Worm (Caenorhabditis elegans) whole organism, L4 larva: ENCODE results near the gene T12B3.2.

Source experiments
- D1046.2 ChIP-seq: fragments of 200-800 bp; sonication (Bioruptor generic); IDR thresholded peaks from 2 replicates; pipeline ENCODE4 v1.3.6; 2022; ENCODE audit warnings: missing genetic modification characterization, missing compliant biosample characterization
- F10B5.3 ChIP-seq: sonication (generic microtip); optimal IDR thresholded peaks from 2 replicates; lab custom pipeline; 2016; ENCODE audit warnings: mild to moderate bottlenecking, missing genetic modification characterization, missing compliant biosample characterization
- F49E8.2 ChIP-seq: sonication (generic microtip); optimal IDR thresholded peaks from 2 replicates; lab custom pipeline; 2016; ENCODE audit warnings: missing compliant biosample characterization, mild to moderate bottlenecking, missing genetic modification characterization, borderline replicate concordance
- T26A8.4 ChIP-seq: fragments of 200-800 bp; sonication (Bioruptor generic); IDR thresholded peaks from 2 replicates; pipeline ENCODE4 v1.3.6; 2022; ENCODE audit warnings: missing genetic modification characterization, missing compliant biosample characterization
- Y105C5A.15 ChIP-seq: fragments of 200-800 bp; sonication (Bioruptor generic); IDR thresholded peaks from 2 replicates; pipeline ENCODE4 v1.3.6; 2022; ENCODE audit warnings: missing genetic modification characterization, missing compliant biosample characterization
- Y48G9A.11 ChIP-seq: fragments of 200-800 bp; sonication (Bioruptor generic); IDR thresholded peaks from 2 replicates; pipeline ENCODE4 v1.3.6; 2022; ENCODE audit warnings: missing genetic modification reagents, missing genetic modification characterization, missing compliant biosample characterization
- Y75B8A.6 ChIP-seq: fragments of 200-800 bp; sonication (Bioruptor generic); IDR thresholded peaks from 2 replicates; pipeline ENCODE4 v1.3.6; 2022; ENCODE audit warnings: missing genetic modification reagents, missing genetic modification characterization, missing compliant biosample characterization
- aly-2 ChIP-seq: sonication (generic microtip); optimal IDR thresholded peaks from 2 replicates; lab custom pipeline; 2018; ENCODE audit warnings: missing biosample characterization, missing genetic modification characterization
- ces-1 ChIP-seq: fragments of 150-350 bp; sonication (generic microtip); optimal IDR thresholded peaks from 4 replicates; lab custom pipeline; 2014; ENCODE audit warnings: missing biosample characterization, missing genetic modification reagents, missing genetic modification characterization
- cey-2 ChIP-seq: sonication (generic microtip); optimal IDR thresholded peaks from 3 replicates; lab custom pipeline; 2017; ENCODE audit warnings: missing genetic modification characterization, mild to moderate bottlenecking, missing compliant biosample characterization, antibody characterized with exemption, borderline replicate concordance; ENCODE audit not compliant: insufficient read depth
- ctbp-1 ChIP-seq: fragments of 200-800 bp; sonication (Bioruptor generic); IDR thresholded peaks from 2 replicates; pipeline ENCODE4 v1.3.6; 2022; ENCODE audit warnings: missing genetic modification reagents, missing genetic modification characterization, missing compliant biosample characterization
- daf-16 ChIP-seq, 3 experiments: sonication (generic microtip); optimal IDR thresholded peaks; 2 replicates each; lab custom pipeline; 2016 to 2017; ENCODE audit warnings: missing genetic modification characterization in 3 of 3, missing genetic modification reagents in 3 of 3, mild to moderate bottlenecking in 2 of 3, missing compliant biosample characterization in 2 of 3, missing biosample characterization in 1 of 3, moderate library complexity in 1 of 3
- dmd-6 ChIP-seq: fragments of 200-800 bp; sonication (Bioruptor generic); IDR thresholded peaks from 2 replicates; pipeline ENCODE4 v1.3.6; 2022; ENCODE audit warnings: missing genetic modification reagents, missing genetic modification characterization, missing compliant biosample characterization
- dmd-9 ChIP-seq: fragments of 200-800 bp; sonication (Bioruptor generic); IDR thresholded peaks from 2 replicates; pipeline ENCODE4 v1.3.6; 2022; ENCODE audit warnings: missing genetic modification reagents, missing genetic modification characterization, missing compliant biosample characterization
- egl-43 ChIP-seq: fragments of 200-800 bp; sonication (Bioruptor generic); IDR thresholded peaks from 2 replicates; pipeline ENCODE4 v1.3.6; 2022; ENCODE audit warnings: missing genetic modification reagents, missing genetic modification characterization, missing compliant biosample characterization
- fos-1 ChIP-seq: fragments of 150-350 bp; optimal IDR thresholded peaks from 2 replicates; lab custom pipeline; 2014; ENCODE audit warnings: missing biosample characterization, missing genetic modification characterization
- hif-1 ChIP-seq, 2 experiments: sonication (generic microtip); optimal IDR thresholded peaks; 2 replicates each; lab custom pipeline; 2016 to 2017; ENCODE audit warnings: missing compliant biosample characterization in 2 of 2, missing genetic modification characterization in 2 of 2, missing genetic modification reagents in 2 of 2, missing genotype in 2 of 2, mild to moderate bottlenecking in 1 of 2
- hlh-11 ChIP-seq: fragments of 200-800 bp; sonication (Bioruptor generic); optimal IDR thresholded peaks from 2 replicates; lab custom pipeline; 2018; ENCODE audit warnings: mild to moderate bottlenecking, missing genetic modification characterization, missing compliant biosample characterization
- hlh-30 ChIP-seq: sonication (generic microtip); optimal IDR thresholded peaks from 2 replicates; lab custom pipeline; 2017; ENCODE audit warnings: antibody characterized with exemption, mild to moderate bottlenecking, missing genetic modification characterization, missing compliant biosample characterization; ENCODE audit not compliant: insufficient read depth
- lin-1 ChIP-seq: fragments of 200-800 bp; sonication (Bioruptor generic); IDR thresholded peaks from 2 replicates; pipeline ENCODE4 v1.3.6; 2022; ENCODE audit warnings: missing genetic modification reagents, missing genetic modification characterization, missing compliant biosample characterization
- lin-13 ChIP-seq: fragments of 150-350 bp; optimal IDR thresholded peaks from 2 replicates; lab custom pipeline; 2014; ENCODE audit warnings: missing biosample characterization, missing genetic modification reagents, missing genetic modification characterization
- lin-15B ChIP-seq: fragments of 150-350 bp; sonication (generic microtip); optimal IDR thresholded peaks from 3 replicates; lab custom pipeline; 2014; ENCODE audit warnings: missing biosample characterization, missing genetic modification characterization
- lin-29 ChIP-seq: fragments of 200-800 bp; sonication (Bioruptor generic); IDR thresholded peaks from 2 replicates; pipeline ENCODE4 v1.3.6; 2022; ENCODE audit warnings: missing genetic modification reagents, missing genetic modification characterization, missing compliant biosample characterization
- mdl-1 ChIP-seq, 2 experiments: fragments of 150-350 bp in 1 of 2; sonication (generic microtip) in 1 of 2; optimal IDR thresholded peaks; 2 replicates each; lab custom pipeline; 2014 to 2017; ENCODE audit warnings: missing biosample characterization in 2 of 2, missing genetic modification characterization in 2 of 2
- mdt-29 ChIP-seq: fragments of 200-800 bp; sonication (Bioruptor generic); IDR thresholded peaks from 2 replicates; pipeline ENCODE4 v1.3.6; 2022; ENCODE audit warnings: missing genetic modification reagents, missing genetic modification characterization, missing compliant biosample characterization
- mes-2 ChIP-seq: sonication (generic microtip); optimal IDR thresholded peaks from 2 replicates; lab custom pipeline; 2016; ENCODE audit warnings: missing genotype, mild to moderate bottlenecking, missing genetic modification characterization, missing compliant biosample characterization; ENCODE audit not compliant: poor library complexity, severe bottlenecking
- nhr-10 ChIP-seq: fragments of 150-350 bp; optimal IDR thresholded peaks from 2 replicates; lab custom pipeline; 2014; ENCODE audit warnings: missing biosample characterization, missing genetic modification characterization
- nhr-102 ChIP-seq: sonication (generic microtip); optimal IDR thresholded peaks from 2 replicates; lab custom pipeline; 2016; ENCODE audit warnings: mild to moderate bottlenecking, missing genetic modification characterization, moderate library complexity, missing compliant biosample characterization
- nhr-111 ChIP-seq: fragments of 200-800 bp; sonication (Bioruptor generic); optimal IDR thresholded peaks from 2 replicates; lab custom pipeline; 2018; ENCODE audit warnings: mild to moderate bottlenecking, missing genetic modification characterization, missing compliant biosample characterization
- nhr-42 ChIP-seq: fragments of 200-800 bp; sonication (Bioruptor generic); IDR thresholded peaks from 2 replicates; pipeline ENCODE4 v1.3.6; 2022; ENCODE audit warnings: missing genetic modification characterization, missing compliant biosample characterization
- nhr-6 ChIP-seq: fragments of 150-350 bp; optimal IDR thresholded peaks from 2 replicates; lab custom pipeline; 2014; ENCODE audit warnings: missing biosample characterization, missing genetic modification characterization
- nhr-76 ChIP-seq: fragments of 150-350 bp; optimal IDR thresholded peaks from 2 replicates; lab custom pipeline; 2014; ENCODE audit warnings: missing biosample characterization, missing genetic modification characterization
- pha-4 ChIP-seq, 2 experiments: fragments of 150-350 bp in 1 of 2; fragments of 200-800 bp in 1 of 2; sonication (Bioruptor generic) in 1 of 2; IDR thresholded peaks in 1 of 2; optimal IDR thresholded peaks in 1 of 2; 2 replicates each; pipeline versions ENCODE4 v1.3.6 to Lab custom; 2014 to 2022; ENCODE audit warnings: missing genetic modification characterization in 2 of 2, missing genetic modification reagents in 2 of 2, missing biosample characterization in 1 of 2, missing compliant biosample characterization in 1 of 2
- php-3 ChIP-seq: fragments of 200-800 bp; sonication (Bioruptor generic); IDR thresholded peaks from 2 replicates; pipeline ENCODE4 v1.3.6; 2022; ENCODE audit warnings: missing genetic modification reagents, missing genetic modification characterization, missing compliant biosample characterization
- pqm-1 ChIP-seq: sonication (generic microtip); optimal IDR thresholded peaks from 2 replicates; lab custom pipeline; 2017; ENCODE audit warnings: missing biosample characterization, missing genetic modification characterization
- rbr-2 ChIP-seq: sonication (generic microtip); optimal IDR thresholded peaks from 2 replicates; lab custom pipeline; 2016; ENCODE audit warnings: missing genotype, missing genetic modification characterization, missing compliant biosample characterization
- sdz-12 ChIP-seq: fragments of 200-800 bp; sonication (Bioruptor generic); optimal IDR thresholded peaks from 2 replicates; lab custom pipeline; 2018; ENCODE audit warnings: mild to moderate bottlenecking, missing genetic modification characterization, missing compliant biosample characterization
- skn-1 ChIP-seq: fragments of 150-350 bp; optimal IDR thresholded peaks from 2 replicates; lab custom pipeline; 2014; ENCODE audit warnings: missing biosample characterization, missing genetic modification characterization
- snpc-1.2 ChIP-seq: fragments of 200-800 bp; sonication (Bioruptor generic); IDR thresholded peaks from 2 replicates; pipeline ENCODE4 v1.3.6; 2022; ENCODE audit warnings: missing genetic modification reagents, missing genetic modification characterization, missing compliant biosample characterization
- spr-3 ChIP-seq: fragments of 200-800 bp; sonication (Bioruptor generic); optimal IDR thresholded peaks from 2 replicates; lab custom pipeline; 2018; ENCODE audit warnings: mild to moderate bottlenecking, missing genetic modification characterization, missing compliant biosample characterization
- tag-97 ChIP-seq: fragments of 200-800 bp; sonication (Bioruptor generic); IDR thresholded peaks from 2 replicates; pipeline ENCODE4 v1.3.6; 2022; ENCODE audit warnings: missing genetic modification characterization, missing compliant biosample characterization
- unc-130 ChIP-seq: sonication (generic microtip); optimal IDR thresholded peaks from 2 replicates; lab custom pipeline; 2016; ENCODE audit warnings: missing genetic modification reagents, missing genetic modification characterization, missing compliant biosample characterization
- unc-39 ChIP-seq: sonication (generic microtip); optimal IDR thresholded peaks from 2 replicates; lab custom pipeline; 2017; ENCODE audit warnings: missing biosample characterization, missing genetic modification characterization
- vab-7 ChIP-seq: fragments of 200-800 bp; sonication (Bioruptor generic); IDR thresholded peaks from 2 replicates; pipeline ENCODE4 v1.3.6; 2022; ENCODE audit warnings: missing genetic modification reagents, missing genetic modification characterization, missing compliant biosample characterization
- zfp-2 ChIP-seq: sonication (generic microtip); optimal IDR thresholded peaks from 2 replicates; lab custom pipeline; 2016; ENCODE audit warnings: mild to moderate bottlenecking, missing genetic modification characterization, missing compliant biosample characterization
- zfp-3 ChIP-seq: fragments of 200-800 bp; sonication (Bioruptor generic); conservative IDR thresholded peaks from 2 replicates; pipeline ENCODE4 v1.3.6; 2022; ENCODE audit warnings: missing genetic modification reagents, missing genetic modification characterization, missing compliant biosample characterization
- ztf-7 ChIP-seq: fragments of 150-350 bp; optimal IDR thresholded peaks from 2 replicates; lab custom pipeline; 2014; ENCODE audit warnings: missing biosample characterization, missing genetic modification characterization

T12B3.2 gene

ce11 chrIV:7391534-7392343 lies 15.1 kb downstream of the T12B3.2 start (continued):
- no peak for TF ChIP-seq tag-97 (GFP tag; lab: Robert Waterston, UW)
- TF ChIP-seq ces-1 = no peak
- no peak for TF ChIP-seq Y75B8A.6
- no peak for TF ChIP-seq nhr-111
- no peak for TF ChIP-seq ztf-7 (tag; lab: Kevin White, UChicago)
- no peak for TF ChIP-seq lin-15B (tag; lab: Kevin White, UChicago)
- TF ChIP-seq mes-2 = peak; percentile 31
- TF ChIP-seq vab-7 = no peak
- no peak for TF ChIP-seq fos-1 (tag; lab: Kevin White, UChicago)
- TF ChIP-seq F10B5.3 (tag; lab: Kevin White, UChicago) = no peak
- no peak for TF ChIP-seq unc-39 (tag; lab: Kevin White, UChicago)
- TF ChIP-seq pha-4 (GFP tag; IDR thresholded peaks at IDR 0.05; lab: Robert Waterston, UW) = no peak
- TF ChIP-seq pha-4 (tag; optimal IDR thresholded peaks at IDR 0.05; lab: Kevin White, UChicago) = peak; percentile 82
- TF ChIP-seq ctbp-1 (GFP tag; lab: Robert Waterston, UW) = peak; percentile 44; the same call in 1 of the 2 replicates
- no peak for TF ChIP-seq nhr-42 (GFP tag; lab: Robert Waterston, UW)
- no peak for TF ChIP-seq nhr-102 (tag; lab: Kevin White, UChicago)
- no peak for TF ChIP-seq daf-16 (GFP tag; optimal IDR thresholded peaks at IDR 0.05; lab: Kevin White, UChicago)
- no peak for TF ChIP-seq daf-16 (tag; optimal IDR thresholded peaks at IDR 0.05; lab: Kevin White, UChicago)
- TF ChIP-seq mdt-29 (GFP tag; lab: Robert Waterston, UW) = no peak
- no peak for TF ChIP-seq lin-1
- no peak for TF ChIP-seq T26A8.4 (GFP tag; lab: Robert Waterston, UW)
- no peak for TF ChIP-seq sdz-12 (GFP tag; lab: Kevin White, UChicago)
- TF ChIP-seq lin-13 (GFP tag; lab: Kevin White, UChicago) = no peak
- no peak for TF ChIP-seq skn-1 (tag; lab: Kevin White, UChicago)
- TF ChIP-seq D1046.2 (GFP tag; lab: Robert Waterston, UW) = no peak
- peak; percentile 34 for TF ChIP-seq nhr-6 (tag; lab: Kevin White, UChicago)
- TF ChIP-seq dmd-6 (GFP tag; lab: Robert Waterston, UW) = peak; percentile 31
- TF ChIP-seq Y48G9A.11 (GFP tag; lab: Robert Waterston, UW) = no peak
- TF ChIP-seq aly-2 (tag; lab: Kevin White, UChicago) = no peak
- TF ChIP-seq lin-29 (GFP tag; lab: Robert Waterston, UW) = no peak
- no peak for TF ChIP-seq spr-3 (GFP tag; lab: Kevin White, UChicago)
- no peak for TF ChIP-seq nhr-10 (tag; lab: Kevin White, UChicago)
- TF ChIP-seq php-3 (GFP tag; lab: Robert Waterston, UW) = no peak
- TF ChIP-seq Y105C5A.15 = no peak
- no peak for TF ChIP-seq zfp-3 (GFP tag; lab: Robert Waterston, UW)
- TF ChIP-seq rbr-2 (tag; lab: Kevin White, UChicago) = peak; percentile 62
- TF ChIP-seq hlh-11 (tag; lab: Kevin White, UChicago) = peak; percentile 67
- TF ChIP-seq snpc-1.2 (GFP tag; lab: Robert Waterston, UW) = no peak
- no peak for TF ChIP-seq F49E8.2 (tag; lab: Kevin White, UChicago)
- TF ChIP-seq nhr-76 = no peak
- TF ChIP-seq hif-1 (tag; optimal IDR thresholded peaks at IDR 0.05; lab: Kevin White, UChicago) = peak in 1 of 2 experiments; percentile 58

DNA sequence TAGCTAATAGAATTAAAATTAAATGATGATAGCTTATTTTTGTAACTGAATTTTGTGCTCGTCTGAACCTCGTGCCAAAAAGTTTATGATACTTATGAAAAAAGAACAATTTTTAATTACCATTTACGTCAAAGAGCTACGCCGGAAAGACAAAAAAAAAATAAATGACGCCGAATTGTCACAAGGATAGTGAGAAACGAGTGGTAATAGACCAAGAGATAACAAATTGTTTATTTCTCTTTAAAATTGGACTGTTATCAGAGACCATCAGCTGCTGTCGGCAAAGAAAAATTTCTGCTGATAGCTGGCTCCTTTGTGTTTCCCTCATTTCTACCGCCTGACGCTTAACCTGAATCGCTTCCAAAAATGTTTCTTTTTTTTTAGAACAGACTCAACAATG lies 17.1 kb downstream of the T12B3.2 start, which contains the start of gene pitr-1:
TSS of gene pitr-1 (plus strand) at position 386 of the 400 bp plus-strand sequence.
- TF ChIP-seq F49E8.2 (tag; lab: Kevin White, UChicago) = no peak
- TF ChIP-seq mdl-1 (tag; optimal IDR thresholded peaks at IDR 0.05; lab: Kevin White, UChicago) = peak in 1 of 2 experiments; percentile 13
- peak; percentile 20; the same call in 1 of the 2 replicates for TF ChIP-seq egl-43 (GFP tag; lab: Robert Waterston, UW)
- peak in 1 of 2 experiments; percentile 42 for TF ChIP-seq hif-1 (tag; optimal IDR thresholded peaks at IDR 0.05; lab: Kevin White, UChicago)
- TF ChIP-seq pqm-1 (tag; lab: Kevin White, UChicago) = peak; percentile 88
- TF ChIP-seq pha-4 (GFP tag; IDR thresholded peaks at IDR 0.05; lab: Robert Waterston, UW) = peak; percentile 24; the same call in 1 of the 2 replicates
- TF ChIP-seq pha-4 (tag; optimal IDR thresholded peaks at IDR 0.05; lab: Kevin White, UChicago) = no peak
- no peak for TF ChIP-seq unc-130
- no peak for TF ChIP-seq cey-2 (tag; lab: Kevin White, UChicago)
- peak; percentile 88 for TF ChIP-seq hlh-11 (tag; lab: Kevin White, UChicago)
- no peak for TF ChIP-seq dmd-9 (GFP tag; lab: Robert Waterston, UW)
- TF ChIP-seq daf-16 (GFP tag; optimal IDR thresholded peaks at IDR 0.05; lab: Kevin White, UChicago) = no peak
- peak; percentile 84 for TF ChIP-seq daf-16 (tag; optimal IDR thresholded peaks at IDR 0.05; lab: Kevin White, UChicago)
- peak; percentile 54 for TF ChIP-seq hlh-30 (tag; lab: Kevin White, UChicago)
- no peak for TF ChIP-seq zfp-2 (tag; lab: Kevin White, UChicago)
- TF ChIP-seq lin-13 (GFP tag; lab: Kevin White, UChicago) = peak; percentile 2
- peak; percentile 76 for TF ChIP-seq php-3 (GFP tag; lab: Robert Waterston, UW)
